Fruit fly (Drosophila melanogaster) ovary, adult (tissue): ENCODE measurements around the gene isoQC.
"Not testable (repeated sequence)": the region's sequence is repeated elsewhere in the genome, so short reads cannot be mapped to it uniquely, and the experiment has no call there.

Source experiments
- CG17801 ChIP-seq: fragments of 200-800 bp; optimal IDR thresholded peaks from 2 replicates; lab custom pipeline; 2019; ENCODE audit warnings: missing biosample characterization, mild to moderate bottlenecking, missing genetic modification characterization, moderate library complexity; ENCODE audit not compliant: partially characterized antibody

isoQC gene

dm6 chr3L:20487649-20488048 lies 13.4 kb downstream of the isoQC start:
- no peak for TF ChIP-seq CG17801 (GFP tag; lab: Kevin White, UChicago)

- no peak for TF ChIP-seq CG17801 (GFP tag; lab: Kevin White, UChicago)
Observed at dm6 chr3L:20491525-20492132, 17.4 kb downstream of the isoQC start, which contains the start of gene ND-39. Gene ND-39, plus strand, starts transcription at chr3L:20492082.

dm6 chr3L:20493417-20494261 lies 19.4 kb downstream of the isoQC start:
- TF ChIP-seq CG17801 (GFP tag; lab: Kevin White, UChicago), result peak; percentile 95

- TF ChIP-seq CG17801 (GFP tag; lab: Kevin White, UChicago), result no peak
Observed at dm6 chr3L:20494262-20494601, 20.0 kb downstream of the isoQC start.

- TF ChIP-seq CG17801 (GFP tag; lab: Kevin White, UChicago), result no peak
Observed at dm6 chr3L:20494780-20495591, 20.7 kb downstream of the isoQC start, which contains the start of gene ZnT77C. Gene ZnT77C, minus strand, starts transcription at chr3L:20494921.

- no peak for TF ChIP-seq CG17801 (GFP tag; lab: Kevin White, UChicago)
Observed at dm6 chr3L:20497124-20497996, 23.1 kb downstream of the isoQC start, which contains the start of gene CG32425. Gene CG32425, plus strand, starts transcription at chr3L:20497323.

- TF ChIP-seq CG17801 (GFP tag; lab: Kevin White, UChicago), result no peak
Observed at dm6 chr3L:20498204-20498603, 23.9 kb downstream of the isoQC start.

dm6 chr3L:20499536-20499935 lies 25.3 kb downstream of the isoQC start, which contains the start of gene CG18281:
Gene CG18281, plus strand, starts transcription at chr3L:20499836.
- TF ChIP-seq CG17801 (GFP tag; lab: Kevin White, UChicago), result not testable (repeated sequence)

dm6 chr3L:20503256-20503655 lies 29.0 kb downstream of the isoQC start:
- TF ChIP-seq CG17801 (GFP tag; lab: Kevin White, UChicago), result no peak

dm6 chr3L:20503886-20504285 lies 29.6 kb downstream of the isoQC start, which contains the start of gene CG17637:
Gene CG17637, plus strand, starts transcription at chr3L:20504186.
- not testable (repeated sequence) for TF ChIP-seq CG17801 (GFP tag; lab: Kevin White, UChicago)

dm6 chr3L:20505732-20506131 lies 31.5 kb downstream of the isoQC start, which contains the start of gene CG5078:
Gene CG5078, plus strand, starts transcription at chr3L:20506032.
- no peak for TF ChIP-seq CG17801 (GFP tag; lab: Kevin White, UChicago)

- no peak for TF ChIP-seq CG17801 (GFP tag; lab: Kevin White, UChicago)
Observed at dm6 chr3L:20507552-20507951, 33.3 kb downstream of the isoQC start.

- TF ChIP-seq CG17801 (GFP tag; lab: Kevin White, UChicago), result peak; percentile 85
Observed at dm6 chr3L:20508136-20508635, 33.9 kb downstream of the isoQC start.
